Worm (Caenorhabditis elegans) whole organism, L4 larva: Measurements from ENCODE around the gene B0228.7.
A peak's percentile ranks its signal among the peaks of the same experiment; 100 is the strongest.

Experiments
- F49E8.2 ChIP-seq: sonication (generic microtip); optimal IDR thresholded peaks from 2 replicates; lab custom pipeline; 2016; ENCODE audit warnings: missing compliant biosample characterization, mild to moderate bottlenecking, missing genetic modification characterization, borderline replicate concordance
- Y105C5A.15 ChIP-seq: fragments of 200-800 bp; sonication (Bioruptor generic); IDR thresholded peaks from 2 replicates; pipeline ENCODE4 v1.3.6; 2022; ENCODE audit warnings: missing genetic modification characterization, missing compliant biosample characterization
- fos-1 ChIP-seq: fragments of 150-350 bp; optimal IDR thresholded peaks from 2 replicates; lab custom pipeline; 2014; ENCODE audit warnings: missing biosample characterization, missing genetic modification characterization
- nhr-10 ChIP-seq: fragments of 150-350 bp; optimal IDR thresholded peaks from 2 replicates; lab custom pipeline; 2014; ENCODE audit warnings: missing biosample characterization, missing genetic modification characterization
- nhr-76 ChIP-seq: fragments of 150-350 bp; optimal IDR thresholded peaks from 2 replicates; lab custom pipeline; 2014; ENCODE audit warnings: missing biosample characterization, missing genetic modification characterization
- snpc-4 ChIP-seq: fragments of 150-350 bp; optimal IDR thresholded peaks from 2 replicates; lab custom pipeline; 2014; ENCODE audit warnings: missing biosample characterization, missing genetic modification characterization
- unc-130 ChIP-seq: sonication (generic microtip); optimal IDR thresholded peaks from 2 replicates; lab custom pipeline; 2016; ENCODE audit warnings: missing genetic modification reagents, missing genetic modification characterization, missing compliant biosample characterization
- unc-62 ChIP-seq, 3 experiments: fragments of 150-350 bp in 1 of 3; sonication (generic microtip); optimal IDR thresholded peaks in 2 of 3; peaks in 1 of 3; 1 replicate in 1 of 3; 2 replicates in 2 of 3; lab custom pipeline; 2014 to 2017; ENCODE audit warnings: missing biosample characterization in 3 of 3, missing genetic modification characterization in 3 of 3, missing genetic modification reagents in 3 of 3, missing genotype in 1 of 3

- TF ChIP-seq fos-1 (tag; lab: Kevin White, UChicago) (no peak), unc-62 (GFP tag; optimal IDR thresholded peaks at IDR 0.05 in 1 of 2; lab: Kevin White, UChicago) (peak in 1 of 2 experiments; percentile 11), unc-62 (tag; optimal IDR thresholded peaks at IDR 0.05; lab: Kevin White, UChicago) (no peak), unc-130 (no peak), Y105C5A.15 (no peak), F49E8.2 (tag; lab: Kevin White, UChicago) (no peak), nhr-76 (tag; lab: Kevin White, UChicago) (no peak), snpc-4 (tag; lab: Kevin White, UChicago) (no peak), nhr-10 (tag; lab: Kevin White, UChicago) (no peak)
Observed at ce11 chrII:7783467-7783959, 24.7 kb upstream of the B0228.7 start, which contains the start of gene skr-17.
